Worm (Caenorhabditis elegans) whole organism, late embryonic: ENCODE data around the gene F10E9.4.

ENCODE experiments used
- F13H6.1 ChIP-seq: sonication (generic microtip); optimal IDR thresholded peaks from 2 replicates; lab custom pipeline; 2016; ENCODE audit warnings: missing genetic modification characterization, missing compliant biosample characterization
- ceh-22 ChIP-seq: sonication (generic microtip); optimal IDR thresholded peaks from 2 replicates; lab custom pipeline; 2017; ENCODE audit warnings: missing biosample characterization, missing genetic modification characterization
- dve-1 ChIP-seq: sonication (generic microtip); optimal IDR thresholded peaks from 2 replicates; lab custom pipeline; 2017; ENCODE audit warnings: antibody characterized with exemption, mild to moderate bottlenecking, missing genetic modification characterization, missing compliant biosample characterization
- ets-4 ChIP-seq: sonication (generic microtip); optimal IDR thresholded peaks from 2 replicates; lab custom pipeline; 2016; ENCODE audit warnings: missing genetic modification characterization, missing compliant biosample characterization
- fkh-10 ChIP-seq: fragments of 150-350 bp; optimal IDR thresholded peaks from 2 replicates; lab custom pipeline; 2014; ENCODE audit warnings: missing biosample characterization, missing genetic modification reagents, missing genetic modification characterization
- hlh-6 ChIP-seq: sonication (generic microtip); optimal IDR thresholded peaks from 2 replicates; lab custom pipeline; 2016; ENCODE audit warnings: missing genotype, missing genetic modification characterization, missing compliant biosample characterization
- npax-4 ChIP-seq: sonication (generic microtip); optimal IDR thresholded peaks from 2 replicates; lab custom pipeline; 2016; ENCODE audit warnings: missing genetic modification characterization, missing compliant biosample characterization
- sox-4 ChIP-seq: sonication (generic microtip); optimal IDR thresholded peaks from 2 replicates; lab custom pipeline; 2017; ENCODE audit warnings: mild to moderate bottlenecking, missing genetic modification characterization, inconsistent platforms, missing compliant biosample characterization
- tbx-2 ChIP-seq: sonication (generic microtip); optimal IDR thresholded peaks from 2 replicates; lab custom pipeline; 2016; ENCODE audit warnings: missing genetic modification characterization, missing compliant biosample characterization

- no peak for TF ChIP-seq hlh-6 (tag; lab: Kevin White, UChicago)
- no peak for TF ChIP-seq npax-4 (tag; lab: Kevin White, UChicago)
- TF ChIP-seq ets-4 (tag; lab: Kevin White, UChicago), result no peak
- TF ChIP-seq sox-4 (tag; lab: Kevin White, UChicago), result no peak
- no peak for TF ChIP-seq dve-1 (tag; lab: Kevin White, UChicago)
- no peak for TF ChIP-seq fkh-10 (GFP tag; lab: Kevin White, UChicago)
- TF ChIP-seq ceh-22 (tag; lab: Kevin White, UChicago), result no peak
- TF ChIP-seq tbx-2 (tag; lab: Kevin White, UChicago), result no peak
- no peak for TF ChIP-seq F13H6.1 (tag; lab: Kevin White, UChicago)
Measured at ce11 chrIII:8334432-8334831, 26.1 kb downstream of the F10E9.4 start, which contains the start of gene ZC262.4.
